Worm (Caenorhabditis elegans): ENCODE data around the gene F38B6.2.

ce11 chrX:6740282-6740982 lies 42.1 kb downstream of the F38B6.2 start:
- TF ChIP-seq elt-2 (tag; optimal IDR thresholded peaks at IDR 0.05) (no peak), lin-39 (tag; optimal IDR thresholded peaks at IDR 0.05) (peak; percentile 42)

Data from whole organism, L3 larva.